Worm (Caenorhabditis elegans): ENCODE data around the gene acl-14.

acl-14 gene

ce11 chrV:9346804-9347203, 13.4 kb upstream of the acl-14 start, which contains the start of the genes K07B1.7 and try-5:
TSS of gene K07B1.7 (minus strand) at chrV:9346962.
TSS of gene try-5 (plus strand) at chrV:9347044.
- TF ChIP-seq jun-1 (tag; optimal IDR thresholded peaks at IDR 0.05), result no peak
- peak; percentile 10 for TF ChIP-seq aha-1 (tag)
- TF ChIP-seq set-16 (GFP tag; IDR thresholded peaks at IDR 0.05), result no peak
- TF ChIP-seq zag-1 (tag; optimal IDR thresholded peaks at IDR 0.05), result no peak
- TF ChIP-seq Y5F2A.4 (GFP tag; optimal IDR thresholded peaks at IDR 0.05), result no peak
- TF ChIP-seq ces-1 (GFP tag; optimal IDR thresholded peaks at IDR 0.05), result no peak
- TF ChIP-seq nhr-48 (tag; optimal IDR thresholded peaks at IDR 0.05), result no peak
- TF ChIP-seq fos-1 (tag; optimal IDR thresholded peaks at IDR 0.05), result no peak
- no peak for TF ChIP-seq php-3 (GFP tag; IDR thresholded peaks at IDR 0.05)
- TF ChIP-seq nhr-25 (tag; optimal IDR thresholded peaks at IDR 0.05; ENCODE audit: borderline replicate concordance, insufficient read depth), result no peak
- no peak for TF ChIP-seq unc-62 (GFP tag; optimal IDR thresholded peaks at IDR 0.05 in 1 of 2)
- TF ChIP-seq unc-62 (tag; optimal IDR thresholded peaks at IDR 0.05), result no peak
- 0 out of 2 replicates have a peak, but pooled peaks have one; percentile 21 for TF ChIP-seq hmg-1.1 (GFP tag; IDR thresholded peaks at IDR 0.05)
- peak; percentile 69 for TF ChIP-seq ceh-28 (tag; optimal IDR thresholded peaks at IDR 0.05)
- TF ChIP-seq mdt-29 (GFP tag; IDR thresholded peaks at IDR 0.05), result no peak
- no peak for TF ChIP-seq F37D6.2 (tag; optimal IDR thresholded peaks at IDR 0.05)
- no peak for TF ChIP-seq mxl-2 (GFP tag; conservative IDR thresholded peaks at IDR 0.05)
- TF ChIP-seq lin-39 (tag; optimal IDR thresholded peaks at IDR 0.05), result no peak
- no peak for TF ChIP-seq mxl-3 (GFP tag; optimal IDR thresholded peaks at IDR 0.05)
- no peak for TF ChIP-seq arid-1 (GFP tag; conservative IDR thresholded peaks at IDR 0.05)
- no peak for TF ChIP-seq unc-39 (tag; optimal IDR thresholded peaks at IDR 0.05)
- no peak for TF ChIP-seq ceh-82 (tag; optimal IDR thresholded peaks at IDR 0.05)
- no peak for TF ChIP-seq snpc-1.2 (GFP tag; IDR thresholded peaks at IDR 0.05)
- peak; percentile 29 for TF ChIP-seq nhr-28 (tag; optimal IDR thresholded peaks at IDR 0.05)
- TF ChIP-seq lsy-2 (tag; optimal IDR thresholded peaks at IDR 0.05), result no peak
- TF ChIP-seq daf-16 (GFP tag; optimal IDR thresholded peaks at IDR 0.05), result no peak
- TF ChIP-seq daf-16 (tag; optimal IDR thresholded peaks at IDR 0.05), result peak; percentile 37
- TF ChIP-seq rbr-2 (tag; optimal IDR thresholded peaks at IDR 0.05), result peak; percentile 23
- peak; percentile 27 for TF ChIP-seq nhr-6 (tag; optimal IDR thresholded peaks at IDR 0.05)
- peak; percentile 95 for TF ChIP-seq dpl-1 (GFP tag; optimal IDR thresholded peaks at IDR 0.05)
- no peak for TF ChIP-seq ceh-62 (tag; optimal IDR thresholded peaks at IDR 0.05)
- TF ChIP-seq dmd-8 (GFP tag; IDR thresholded peaks at IDR 0.05), result no peak
- no peak for TF ChIP-seq ZK337.2 (GFP tag; IDR thresholded peaks at IDR 0.05)
- no peak for TF ChIP-seq nhr-111 (GFP tag; optimal IDR thresholded peaks at IDR 0.05)
- TF ChIP-seq hlh-30 (tag; optimal IDR thresholded peaks at IDR 0.05; ENCODE audit: insufficient read depth), result peak; percentile 60
- TF ChIP-seq lin-13 (GFP tag; optimal IDR thresholded peaks at IDR 0.05), result no peak
- no peak for TF ChIP-seq mep-1 (tag; optimal IDR thresholded peaks at IDR 0.05)
- TF ChIP-seq spr-3 (GFP tag; optimal IDR thresholded peaks at IDR 0.05), result no peak
- peak; percentile 30 for TF ChIP-seq dve-1 (tag; optimal IDR thresholded peaks at IDR 0.05; ENCODE audit: insufficient read depth)
- no peak for TF ChIP-seq nhr-42 (GFP tag; IDR thresholded peaks at IDR 0.05)
- TF ChIP-seq ceh-20 (GFP tag; IDR thresholded peaks at IDR 0.05), result no peak
- no peak for TF ChIP-seq gei-8 (GFP tag; optimal IDR thresholded peaks at IDR 0.05)
- TF ChIP-seq nhr-237 (tag; optimal IDR thresholded peaks at IDR 0.05), result no peak
- no peak for TF ChIP-seq nhr-102 (tag; optimal IDR thresholded peaks at IDR 0.05)
- TF ChIP-seq F26F4.8 (GFP tag; conservative IDR thresholded peaks at IDR 0.05), result no peak
- no peak for TF ChIP-seq zfp-2 (tag; optimal IDR thresholded peaks at IDR 0.05)
- TF ChIP-seq madf-5 (GFP tag; IDR thresholded peaks at IDR 0.05), result no peak
- TF ChIP-seq T20F7.1 (GFP tag; optimal IDR thresholded peaks at IDR 0.05), result peak; percentile 97
- no peak for TF ChIP-seq zip-11 (GFP tag; IDR thresholded peaks at IDR 0.05)
- TF ChIP-seq daf-12 (tag; optimal IDR thresholded peaks at IDR 0.05), result no peak
- no peak for TF ChIP-seq lir-3 (tag; optimal IDR thresholded peaks at IDR 0.05)
- TF ChIP-seq vab-7 (GFP tag; IDR thresholded peaks at IDR 0.05), result no peak
- no peak for TF ChIP-seq ZK546.5 (tag; optimal IDR thresholded peaks at IDR 0.05)
